Worm (Caenorhabditis elegans): ENCODE data around the gene mrt-2.
A peak's percentile ranks its signal among the peaks of the same experiment; 100 is the strongest.

Gene mrt-2

ce11 chrIII:11705930-11706329 is 40.6 kb upstream of the mrt-2 start:
- TF ChIP-seq jun-1 (tag; optimal IDR thresholded peaks at IDR 0.05) (no peak), egl-27 (tag; optimal IDR thresholded peaks at IDR 0.05) (no peak), ztf-11 (tag; optimal IDR thresholded peaks at IDR 0.05) (no peak), nhr-77 (tag; optimal IDR thresholded peaks at IDR 0.05) (no peak), lin-39 (tag; optimal IDR thresholded peaks at IDR 0.05) (no peak), fos-1 (tag; optimal IDR thresholded peaks at IDR 0.05) (no peak), nhr-11 (tag; optimal IDR thresholded peaks at IDR 0.05) (no peak), sea-2 (GFP tag; optimal IDR thresholded peaks at IDR 0.05) (no peak), nhr-237 (tag; optimal IDR thresholded peaks at IDR 0.05) (no peak), snpc-4 (tag; optimal IDR thresholded peaks at IDR 0.05) (no peak), unc-39 (tag; optimal IDR thresholded peaks at IDR 0.05) (no peak), hmg-11 (tag; optimal IDR thresholded peaks at IDR 0.05) (no peak), skn-1 (tag; optimal IDR thresholded peaks at IDR 0.05) (no peak), aly-2 (tag; optimal IDR thresholded peaks at IDR 0.05) (no peak)

DNA sequence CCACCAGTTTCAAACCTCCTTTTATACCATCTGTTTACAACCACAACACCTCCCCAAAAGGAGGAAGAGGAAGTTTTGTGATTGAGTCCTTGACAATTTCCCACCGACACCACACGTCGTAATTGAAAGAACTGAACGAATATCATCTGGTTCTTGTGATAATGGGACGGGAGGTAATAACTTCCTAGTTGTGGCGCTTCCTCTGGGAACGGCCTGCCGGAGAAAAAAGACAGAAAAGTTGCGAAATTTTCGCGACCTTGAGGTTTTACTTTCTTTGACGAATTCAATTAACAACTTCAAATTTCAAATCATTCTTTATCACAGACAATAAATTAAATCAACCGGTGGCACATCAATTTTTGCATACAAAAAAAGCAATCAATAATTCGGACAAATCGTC is 39.9 kb upstream of the mrt-2 start, which contains the start of gene col-96:
col-96 (minus strand) TSS at position 101 of the 400 bp plus-strand sequence.
- TF ChIP-seq ceh-28 (tag; optimal IDR thresholded peaks at IDR 0.05) = peak; percentile 13
- no peak for TF ChIP-seq unc-39 (tag; optimal IDR thresholded peaks at IDR 0.05)
- TF ChIP-seq nhr-237 (tag; optimal IDR thresholded peaks at IDR 0.05) = no peak
- no peak for TF ChIP-seq nhr-76 (tag; optimal IDR thresholded peaks at IDR 0.05)
- TF ChIP-seq egl-27 (tag; optimal IDR thresholded peaks at IDR 0.05) = no peak
- TF ChIP-seq lin-39 (tag; optimal IDR thresholded peaks at IDR 0.05) = no peak
- no peak for TF ChIP-seq ztf-4 (tag; optimal IDR thresholded peaks at IDR 0.05)
- TF ChIP-seq nhr-23 (tag; optimal IDR thresholded peaks at IDR 0.05) = peak; percentile 15
- TF ChIP-seq egl-5 (tag; optimal IDR thresholded peaks at IDR 0.05) = no peak

ce11 chrIII:11708722-11709121 is 37.8 kb upstream of the mrt-2 start, which contains the start of gene Y41C4A.8:
Gene Y41C4A.8 (minus strand): TSS chrIII:11708822.
- TF ChIP-seq hmg-11 (tag; optimal IDR thresholded peaks at IDR 0.05) = no peak
- no peak for TF ChIP-seq ceh-9 (tag; optimal IDR thresholded peaks at IDR 0.05)
- TF ChIP-seq nhr-237 (tag; optimal IDR thresholded peaks at IDR 0.05) = no peak

DNA sequence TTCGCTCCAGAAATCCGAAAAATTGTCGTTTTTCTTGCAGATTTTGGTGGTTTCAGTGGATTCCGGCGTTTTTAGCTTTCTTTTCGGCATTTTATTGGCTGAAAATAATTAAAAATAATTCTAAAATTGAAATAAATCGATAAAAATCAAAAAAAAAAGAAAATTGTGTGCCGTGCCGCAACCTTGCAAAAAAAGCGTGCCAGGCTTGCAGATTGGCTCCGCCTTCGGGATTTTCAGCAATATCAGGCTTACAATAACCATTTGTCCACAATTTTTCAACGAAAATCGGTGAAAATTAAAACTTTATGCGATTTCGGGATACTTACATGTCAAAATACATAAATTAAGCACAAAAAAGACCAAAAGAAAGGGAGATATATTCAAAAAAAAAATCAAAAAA is 28.0 kb upstream of the mrt-2 start, which contains the start of gene Y41C4A.9:
Y41C4A.9 (minus strand) TSS at position 98 of the 400 bp plus-strand sequence.
- no peak for TF ChIP-seq egl-5 (tag; optimal IDR thresholded peaks at IDR 0.05)

- TF ChIP-seq pqm-1 (tag; optimal IDR thresholded peaks at IDR 0.05) = no peak
- TF ChIP-seq fkh-2 (tag; optimal IDR thresholded peaks at IDR 0.05) = no peak
- peak; percentile 64 for TF ChIP-seq nfya-1 (tag; optimal IDR thresholded peaks at IDR 0.05; ENCODE audit: insufficient read depth)
- TF ChIP-seq nhr-76 (tag; optimal IDR thresholded peaks at IDR 0.05) = no peak
- TF ChIP-seq egl-5 (tag; optimal IDR thresholded peaks at IDR 0.05) = no peak
- TF ChIP-seq mdl-1 (tag; optimal IDR thresholded peaks at IDR 0.05) = no peak
- TF ChIP-seq lin-39 (tag; optimal IDR thresholded peaks at IDR 0.05) = peak; percentile 9
- no peak for TF ChIP-seq unc-62 (GFP tag; optimal IDR thresholded peaks at IDR 0.05)
- TF ChIP-seq ceh-82 (tag; optimal IDR thresholded peaks at IDR 0.05) = no peak
- no peak for TF ChIP-seq nhr-237 (tag; optimal IDR thresholded peaks at IDR 0.05)
- TF ChIP-seq nhr-23 (tag; optimal IDR thresholded peaks at IDR 0.05) = peak; percentile 55
- TF ChIP-seq ceh-28 (tag; optimal IDR thresholded peaks at IDR 0.05) = peak; percentile 37
- TF ChIP-seq elt-2 (tag; optimal IDR thresholded peaks at IDR 0.05) = peak; percentile 25
- TF ChIP-seq snpc-4 (tag; optimal IDR thresholded peaks at IDR 0.05) = peak; percentile 42
- TF ChIP-seq pha-4 (tag; optimal IDR thresholded peaks at IDR 0.05) = peak; percentile 98
- peak; percentile 85 for TF ChIP-seq hmg-11 (tag; optimal IDR thresholded peaks at IDR 0.05)
- TF ChIP-seq skn-1 (tag; optimal IDR thresholded peaks at IDR 0.05) = peak; percentile 3
- no peak for TF ChIP-seq nhr-12 (tag; optimal IDR thresholded peaks at IDR 0.05)
- peak; percentile 81 for TF ChIP-seq lin-15B (tag; optimal IDR thresholded peaks at IDR 0.05)
- peak; percentile 47 for TF ChIP-seq nhr-25 (tag; optimal IDR thresholded peaks at IDR 0.05)
- peak; percentile 7 for TF ChIP-seq tbx-2 (tag; optimal IDR thresholded peaks at IDR 0.05)
Observed at ce11 chrIII:11719400-11719875, 27.1 kb upstream of the mrt-2 start, which contains the start of the genes elb-1 and Y41C4A.11. Gene elb-1 (minus strand): TSS chrIII:11719450. Gene Y41C4A.11 (plus strand): TSS chrIII:11719860.

DNA sequence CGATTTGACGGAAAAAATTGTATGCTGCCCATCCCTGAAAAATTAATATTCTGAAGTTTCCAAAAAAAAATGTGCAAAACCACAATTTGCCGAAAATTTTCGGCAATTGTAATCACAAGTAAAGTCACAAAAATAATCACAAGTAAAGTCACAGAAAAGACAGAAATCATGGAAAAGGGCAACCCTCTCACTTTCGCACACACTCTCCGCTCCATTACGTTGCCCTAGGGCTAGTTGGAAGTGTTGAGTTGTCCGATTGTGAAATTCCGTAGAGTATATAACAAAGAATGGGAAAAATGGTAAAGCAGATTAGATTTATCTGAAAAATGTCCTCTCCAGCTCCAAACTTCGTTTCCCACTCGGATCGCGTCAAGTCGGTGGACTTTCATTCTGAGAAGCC is 25.2 kb upstream of the mrt-2 start, which contains the start of gene Y41C4A.32:
Y41C4A.32 (plus strand) TSS at position 302 of the 400 bp plus-strand sequence.
- TF ChIP-seq lin-15B (tag; optimal IDR thresholded peaks at IDR 0.05) = no peak
